Fruit fly (Drosophila melanogaster) whole organism, wandering third instar larva: ENCODE results near the gene CG34435.

Source experiments
- Abd-B ChIP-seq: fragments of >200 bp; optimal IDR thresholded peaks from 2 replicates; lab custom pipeline; 2017; ENCODE audit warnings: missing biosample characterization, missing genetic modification characterization
- CG32264 ChIP-seq: fragments of 200-800 bp; sonication (Bioruptor generic); optimal IDR thresholded peaks from 2 replicates; lab custom pipeline; 2016; ENCODE audit warnings: missing biosample characterization, missing genetic modification characterization
- CG9705 ChIP-seq: fragments of 200-800 bp; sonication (Bioruptor generic); optimal IDR thresholded peaks from 2 replicates; lab custom pipeline; 2018; ENCODE audit warnings: missing biosample characterization, mild to moderate bottlenecking, missing genetic modification characterization
- CrebA ChIP-seq: fragments of 200-800 bp; sonication (Bioruptor generic); optimal IDR thresholded peaks from 2 replicates; lab custom pipeline; 2016; ENCODE audit warnings: missing biosample characterization, mild to moderate bottlenecking, missing genetic modification characterization, borderline replicate concordance
- Dfd ChIP-seq: fragments of >200 bp; optimal IDR thresholded peaks from 2 replicates; lab custom pipeline; 2017; ENCODE audit warnings: missing biosample characterization, missing genetic modification characterization
- Dif ChIP-seq: fragments of 200-275, 200-300 bp; sonication (Bioruptor generic); optimal IDR thresholded peaks from 2 replicates; lab custom pipeline; 2018; ENCODE audit warnings: missing biosample characterization, missing genetic modification characterization; ENCODE audit not compliant: partially characterized antibody
- GATAd ChIP-seq: sonication (Bioruptor generic); optimal IDR thresholded peaks from 2 replicates; lab custom pipeline; 2016; ENCODE audit warnings: missing biosample characterization, missing genetic modification characterization
- HLH106 ChIP-seq: fragments of 200-800 bp; optimal IDR thresholded peaks from 3 replicates; lab custom pipeline; 2019; ENCODE audit warnings: missing biosample characterization, mild to moderate bottlenecking, missing genetic modification characterization, moderate library complexity
- Hnf4 ChIP-seq: fragments of 200-800 bp; sonication (Bioruptor generic); optimal IDR thresholded peaks from 2 replicates; lab custom pipeline; 2016; ENCODE audit warnings: missing biosample characterization, mild to moderate bottlenecking, missing genetic modification characterization
- Hr78 ChIP-seq: fragments of >200 bp; optimal IDR thresholded peaks from 2 replicates; lab custom pipeline; 2017; ENCODE audit warnings: missing biosample characterization, missing genetic modification characterization
- Jra ChIP-seq: sonication (Bioruptor generic); optimal IDR thresholded peaks from 2 replicates; lab custom pipeline; 2016; ENCODE audit warnings: missing biosample characterization, missing genetic modification characterization
- Mio ChIP-seq: sonication (Bioruptor generic); optimal IDR thresholded peaks from 2 replicates; lab custom pipeline; 2016; ENCODE audit warnings: missing biosample characterization, missing genetic modification characterization
- Myc ChIP-seq: fragments of >200 bp; optimal IDR thresholded peaks from 2 replicates; lab custom pipeline; 2017
- N ChIP-seq: fragments of >200 bp; optimal IDR thresholded peaks from 2 replicates; lab custom pipeline; 2018; ENCODE audit warnings: missing biosample characterization, missing external identifiers, missing genetic modification characterization
- OdsH ChIP-seq: fragments of 200-800 bp; sonication (Bioruptor generic); optimal IDR thresholded peaks from 2 replicates; lab custom pipeline; 2016; ENCODE audit warnings: missing biosample characterization, mild to moderate bottlenecking, missing genetic modification characterization
- Rel ChIP-seq, 2 experiments: fragments of 200-800 bp; sonication (Bioruptor generic) in 1 of 2; optimal IDR thresholded peaks; 2 replicates in 1 of 2; 3 replicates in 1 of 2; lab custom pipeline; 2016 to 2019; ENCODE audit warnings: mild to moderate bottlenecking in 2 of 2, missing biosample characterization in 2 of 2, missing genetic modification characterization in 2 of 2, moderate library complexity in 1 of 2
- Sp1 ChIP-seq: fragments of 200-800 bp; sonication (Bioruptor generic); optimal IDR thresholded peaks from 3 replicates; lab custom pipeline; 2019; ENCODE audit warnings: missing biosample characterization, mild to moderate bottlenecking, missing genetic modification characterization, moderate library complexity
- Vsx2 ChIP-seq: fragments of 200-300, 225-300 bp; sonication (Bioruptor generic); optimal IDR thresholded peaks from 2 replicates; lab custom pipeline; 2018; ENCODE audit warnings: missing biosample characterization, missing genetic modification characterization; ENCODE audit not compliant: partially characterized antibody
- br ChIP-seq: fragments of 200-800 bp; sonication (Bioruptor generic); optimal IDR thresholded peaks from 2 replicates; lab custom pipeline; 2016; ENCODE audit warnings: missing biosample characterization, missing genetic modification characterization
- brk ChIP-seq: fragments of 200-800 bp; sonication (Bioruptor generic); optimal IDR thresholded peaks from 2 replicates; lab custom pipeline; 2016; ENCODE audit warnings: missing biosample characterization, mild to moderate bottlenecking, missing genetic modification characterization
- dl ChIP-seq, 2 experiments: fragments of 175-275, 200-275 bp in 1 of 2; fragments of 200-275 bp in 1 of 2; sonication (Bioruptor generic); optimal IDR thresholded peaks; lab custom pipeline; 2018; ENCODE audit warnings: mild to moderate bottlenecking in 2 of 2, missing biosample characterization in 2 of 2, missing genetic modification characterization in 2 of 2, moderate library complexity in 2 of 2; ENCODE audit not compliant: partially characterized antibody in 2 of 2, insufficient read depth in 1 of 2
- dmrt93B ChIP-seq: fragments of 200-800 bp; sonication (Bioruptor generic); optimal IDR thresholded peaks from 2 replicates; lab custom pipeline; 2018; ENCODE audit warnings: missing biosample characterization, mild to moderate bottlenecking, missing genetic modification characterization
- dsf ChIP-seq: sonication (Bioruptor generic); optimal IDR thresholded peaks from 2 replicates; lab custom pipeline; 2016; ENCODE audit warnings: missing biosample characterization, missing genetic modification characterization, borderline replicate concordance
- ey ChIP-seq: fragments of 200-800 bp; sonication (Bioruptor generic); optimal IDR thresholded peaks from 2 replicates; lab custom pipeline; 2016; ENCODE audit warnings: missing biosample characterization, missing genetic modification characterization
- fru ChIP-seq: fragments of 200-800 bp; sonication (Bioruptor generic); optimal IDR thresholded peaks from 3 replicates; lab custom pipeline; 2016; ENCODE audit warnings: missing biosample characterization, mild to moderate bottlenecking, missing genetic modification characterization
- jim ChIP-seq: fragments of 175-275, 200-325 bp; sonication (Bioruptor generic); optimal IDR thresholded peaks from 2 replicates; lab custom pipeline; 2016; ENCODE audit warnings: missing biosample characterization, mild to moderate bottlenecking, missing genetic modification characterization
- lola ChIP-seq: fragments of >200 bp; optimal IDR thresholded peaks from 2 replicates; lab custom pipeline; 2017; ENCODE audit warnings: missing biosample characterization, missing genetic modification characterization
- pan ChIP-seq: fragments of >200 bp; optimal IDR thresholded peaks from 2 replicates; lab custom pipeline; 2017
- psq ChIP-seq: fragments of 200-800 bp; sonication (Bioruptor generic); optimal IDR thresholded peaks from 3 replicates; lab custom pipeline; 2017; ENCODE audit warnings: missing biosample characterization, mild to moderate bottlenecking, missing genetic modification characterization, moderate library complexity
- sage ChIP-seq: fragments of 200-800 bp; sonication (Bioruptor generic); optimal IDR thresholded peaks from 2 replicates; lab custom pipeline; 2016; ENCODE audit warnings: missing biosample characterization, mild to moderate bottlenecking, missing genetic modification characterization
- tai ChIP-seq: sonication (Bioruptor generic); optimal IDR thresholded peaks from 2 replicates; lab custom pipeline; 2016; ENCODE audit warnings: missing biosample characterization, missing genetic modification characterization

CG34435 gene

DNA sequence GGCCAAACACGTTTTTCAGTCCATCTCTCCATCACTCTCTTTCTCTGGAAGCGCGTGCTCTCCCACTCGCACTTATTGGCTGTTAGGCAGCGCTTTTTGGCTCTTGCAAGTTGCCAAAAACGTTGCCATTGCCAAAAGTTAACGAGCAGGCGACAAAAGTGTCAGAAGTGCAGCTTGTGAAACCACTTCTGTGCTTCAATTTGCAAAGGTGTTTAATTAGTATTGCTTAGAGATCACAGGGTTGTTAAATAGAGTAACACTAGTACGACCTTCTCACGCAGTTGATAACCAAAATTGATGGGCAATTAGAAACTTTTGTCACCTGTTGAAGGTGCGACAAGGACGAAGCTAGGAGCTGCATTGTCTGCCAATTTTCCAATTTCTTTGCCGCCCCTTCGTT, 5.8 kb downstream of the CG34435 start (continued):
- TF ChIP-seq CG9705: no peak
- no peak for TF ChIP-seq brk (GFP tag; lab: Kevin White, UChicago)
- no peak for TF ChIP-seq Vsx2 (GFP tag; lab: Kevin White, UChicago)
- TF ChIP-seq Myc (lab: Kevin White, UChicago): no peak
- TF ChIP-seq Dfd (GFP tag; lab: Kevin White, UChicago): no peak
- TF ChIP-seq Mio (GFP tag; lab: Kevin White, UChicago): no peak
- no peak for TF ChIP-seq N (GFP tag; lab: Kevin White, UChicago)
- TF ChIP-seq ey: peak; percentile 52
- TF ChIP-seq Jra: no peak
- TF ChIP-seq dl (GFP tag; optimal IDR thresholded peaks at IDR 0.05; lab: Kevin White, UChicago; ENCODE audit: insufficient read depth in 1 of 2, partially characterized antibody in 2 of 2): no peak
- TF ChIP-seq, all 38 proteins: peak for 9

DNA sequence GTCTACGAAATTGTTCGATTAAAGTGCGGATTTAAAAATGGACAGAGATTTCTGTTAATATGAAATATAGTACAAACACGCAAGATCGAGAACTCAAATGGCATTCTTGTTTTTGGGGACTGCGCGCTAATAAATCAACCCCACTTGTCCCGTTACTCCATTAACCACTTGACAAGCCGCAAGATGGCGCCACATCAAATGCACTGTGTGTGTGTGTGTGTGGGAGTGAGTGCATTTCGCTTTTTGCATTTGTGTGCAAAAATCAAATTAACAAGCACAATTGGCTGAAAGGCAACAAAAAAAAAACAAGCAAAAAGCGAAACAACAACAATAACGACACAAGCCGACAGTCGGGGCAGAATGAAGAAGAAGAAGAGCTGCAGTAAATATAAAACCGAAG, 6.6 kb downstream of the CG34435 start:
- TF ChIP-seq psq (no peak), OdsH (GFP tag; lab: Kevin White, UChicago) (no peak), Jra (no peak), Mio (GFP tag; lab: Kevin White, UChicago) (no peak)

DNA sequence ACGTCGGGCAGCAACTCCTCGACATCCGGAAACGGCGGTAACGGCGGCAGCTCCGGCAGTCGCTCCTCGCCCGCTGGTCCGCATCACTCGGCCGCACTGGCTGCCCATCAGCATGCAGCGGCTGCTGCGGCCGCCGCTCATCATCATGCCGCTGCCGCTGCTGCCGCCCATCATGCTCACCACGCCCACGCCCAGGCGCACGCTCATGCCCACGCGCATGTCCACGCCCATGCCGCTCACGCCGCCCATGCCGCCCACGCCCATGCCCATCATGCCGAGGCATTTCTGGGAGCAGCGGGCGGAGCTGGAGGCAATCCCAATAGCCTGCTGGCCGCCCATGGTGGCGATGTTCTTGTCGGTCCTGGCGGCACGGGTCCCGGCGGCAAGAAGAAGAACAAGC, 7.9 kb downstream of the CG34435 start:
- TF ChIP-seq pan (peak; percentile 6), br (GFP tag; lab: Kevin White, UChicago) (no peak)

DNA sequence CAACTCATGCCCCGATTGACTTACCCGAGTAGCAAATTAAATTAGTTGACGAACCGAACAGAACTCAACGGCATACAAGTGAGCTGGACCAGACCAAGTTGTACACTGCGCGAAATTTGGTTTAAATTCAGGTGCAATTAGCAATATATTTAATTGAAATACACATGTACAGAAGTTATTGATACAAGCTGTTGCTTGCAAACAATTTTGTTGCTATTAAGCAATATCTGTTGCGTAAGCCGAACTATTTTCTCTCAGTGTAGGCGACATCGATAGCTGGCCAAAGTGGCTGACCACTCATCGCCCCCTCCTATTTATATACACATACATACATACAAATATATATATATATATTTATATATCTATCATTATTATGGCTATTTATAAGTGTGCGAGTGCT, 10.1 kb downstream of the CG34435 start:
- no peak for TF ChIP-seq Hnf4 (GFP tag; lab: Kevin White, UChicago)
- no peak for TF ChIP-seq GATAd (GFP tag; lab: Kevin White, UChicago)
- no peak for TF ChIP-seq ey
- no peak for TF ChIP-seq br (GFP tag; lab: Kevin White, UChicago)
- TF ChIP-seq tai (GFP tag; lab: Kevin White, UChicago): no peak
- no peak for TF ChIP-seq fru (GFP tag; lab: Kevin White, UChicago)
- no peak for TF ChIP-seq jim
- no peak for TF ChIP-seq pan
- no peak for TF ChIP-seq dsf (GFP tag; lab: Kevin White, UChicago)
- TF ChIP-seq Abd-B (GFP tag; lab: Kevin White, UChicago): no peak
- TF ChIP-seq Dfd (GFP tag; lab: Kevin White, UChicago): no peak

DNA sequence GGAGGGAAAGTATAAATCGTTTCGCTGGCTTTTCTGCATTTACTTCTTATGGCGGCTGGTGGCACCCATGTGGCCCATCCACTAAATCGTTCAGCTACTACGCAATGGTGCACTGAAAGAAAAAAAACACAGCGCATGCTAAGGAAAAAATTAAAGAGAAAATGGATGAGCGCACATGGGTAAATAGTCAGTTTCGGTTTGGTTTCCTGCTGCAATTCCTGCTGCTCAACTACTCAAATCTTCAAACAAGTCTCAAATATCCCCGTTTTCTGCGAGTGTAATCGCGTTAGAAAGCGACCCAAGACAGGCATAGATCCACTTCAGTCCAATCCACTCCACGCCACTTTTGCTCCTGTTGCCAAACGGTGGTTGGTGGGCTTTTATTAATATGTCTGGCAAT, 11.3 kb downstream of the CG34435 start:
- TF ChIP-seq fru (GFP tag; lab: Kevin White, UChicago) (no peak), lola (no peak), dmrt93B (GFP tag; lab: Kevin White, UChicago) (no peak), Myc (lab: Kevin White, UChicago) (no peak), Sp1 (GFP tag; lab: Kevin White, UChicago) (no peak), Jra (no peak), Dif (GFP tag; lab: Kevin White, UChicago) (no peak), jim (no peak), tai (GFP tag; lab: Kevin White, UChicago) (no peak), br (GFP tag; lab: Kevin White, UChicago) (no peak), CrebA (GFP tag; lab: Kevin White, UChicago) (no peak), brk (GFP tag; lab: Kevin White, UChicago) (no peak), GATAd (GFP tag; lab: Kevin White, UChicago) (no peak), CG32264 (no peak), dsf (GFP tag; lab: Kevin White, UChicago) (no peak)

DNA sequence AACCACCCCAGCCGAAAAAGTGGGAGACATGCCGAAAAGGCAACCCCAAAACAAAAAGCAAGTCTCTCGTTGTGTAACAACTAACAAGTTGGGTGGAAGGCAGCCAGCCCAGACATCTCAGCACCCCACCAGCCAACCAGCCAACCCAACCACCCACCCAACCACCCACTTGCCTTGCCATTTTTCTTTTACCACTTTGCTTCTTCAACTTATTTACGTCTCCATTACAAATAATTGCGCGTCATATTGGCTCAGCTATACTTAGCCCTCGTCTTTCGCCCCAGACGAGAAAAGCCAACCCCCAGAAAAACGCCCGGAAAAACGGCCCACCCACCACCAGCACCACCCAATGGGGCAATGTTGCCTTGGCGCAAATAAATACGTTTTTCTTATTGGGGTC, 12.0 kb downstream of the CG34435 start:
- no peak for TF ChIP-seq Abd-B (GFP tag; lab: Kevin White, UChicago)
- no peak for TF ChIP-seq Hr78 (GFP tag; lab: Kevin White, UChicago)
- TF ChIP-seq sage (GFP tag; lab: Kevin White, UChicago): no peak
- no peak for TF ChIP-seq lola
- TF ChIP-seq tai (GFP tag; lab: Kevin White, UChicago): no peak
- no peak for TF ChIP-seq dl (GFP tag; optimal IDR thresholded peaks at IDR 0.05; lab: Kevin White, UChicago; ENCODE audit: insufficient read depth in 1 of 2, partially characterized antibody in 2 of 2)
- no peak for TF ChIP-seq Myc (lab: Kevin White, UChicago)
- no peak for TF ChIP-seq Rel (GFP tag; optimal IDR thresholded peaks at IDR 0.05; lab: Kevin White, UChicago)
- no peak for TF ChIP-seq Rel (tag; optimal IDR thresholded peaks at IDR 0.05; lab: Kevin White, UChicago)
- TF ChIP-seq dmrt93B (GFP tag; lab: Kevin White, UChicago): no peak
- TF ChIP-seq pan: no peak
- no peak for TF ChIP-seq jim
- no peak for TF ChIP-seq HLH106 (tag; lab: Kevin White, UChicago)
